Worm (Caenorhabditis elegans): ENCODE results near the gene Y53G8AL.1.

DNA sequence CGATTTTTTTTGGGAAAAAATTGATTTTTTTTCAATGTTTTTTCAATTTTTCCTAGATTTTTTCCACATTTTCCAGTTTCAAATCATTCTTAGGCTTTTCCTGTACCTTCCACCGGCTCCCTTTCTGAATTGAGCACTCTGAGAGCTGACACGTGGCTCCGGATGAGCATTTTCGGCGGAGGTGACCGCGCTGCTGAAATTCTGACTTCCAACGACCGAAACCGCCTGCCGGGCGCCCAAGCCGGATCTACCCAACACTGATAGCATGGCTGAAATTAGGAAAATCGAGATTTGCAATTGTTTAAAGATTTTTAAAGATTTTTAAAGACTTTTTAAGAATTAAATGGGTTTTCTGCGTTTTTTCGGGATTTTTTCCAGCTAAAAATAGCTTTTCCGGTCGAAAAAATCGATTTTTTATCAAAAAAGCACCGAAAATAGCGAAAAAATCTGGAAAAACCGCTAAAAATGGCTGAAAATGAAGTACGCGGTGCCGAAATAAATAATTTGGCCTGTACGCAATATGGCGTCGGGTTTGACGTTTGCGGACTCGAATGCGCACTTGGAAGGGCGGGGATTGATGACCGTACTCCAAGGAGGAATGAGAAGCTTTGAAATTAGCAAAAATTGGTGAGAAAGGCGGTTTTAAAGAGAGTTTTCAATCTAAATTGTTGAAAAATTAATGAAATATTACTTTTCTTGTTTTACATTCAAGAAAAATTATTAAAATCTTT is 15.6 kb downstream of the Y53G8AL.1 start, which contains the start of gene nduf-9:
- TF ChIP-seq elt-3 (tag; optimal IDR thresholded peaks at IDR 0.05) (no peak), jun-1 (tag; optimal IDR thresholded peaks at IDR 0.05) (no peak), aly-2 (tag; optimal IDR thresholded peaks at IDR 0.05) (no peak), mml-1 (tag; optimal IDR thresholded peaks at IDR 0.05) (no peak), tbx-2 (tag; optimal IDR thresholded peaks at IDR 0.05) (no peak), nhr-76 (tag; optimal IDR thresholded peaks at IDR 0.05) (no peak), unc-39 (tag; optimal IDR thresholded peaks at IDR 0.05) (no peak)

Data from whole organism, L3 larva.